Worm (Caenorhabditis elegans) whole organism, L2 larva: ENCODE data around the gene med-2.

Experiments
- F13H6.1 ChIP-seq: sonication (generic microtip); optimal IDR thresholded peaks from 2 replicates; lab custom pipeline; 2016; ENCODE audit warnings: missing genetic modification characterization, missing compliant biosample characterization
- R02D3.7 ChIP-seq: fragments of 150-350 bp; optimal IDR thresholded peaks from 2 replicates; lab custom pipeline; 2014; ENCODE audit warnings: missing biosample characterization, missing genetic modification characterization
- Y55F3AM.14 ChIP-seq: fragments of 200-800 bp; sonication (Bioruptor generic); optimal IDR thresholded peaks from 2 replicates; lab custom pipeline; 2018; ENCODE audit warnings: mild to moderate bottlenecking, missing genetic modification characterization, missing compliant biosample characterization
- ZK546.5 ChIP-seq: sonication (generic microtip); optimal IDR thresholded peaks from 2 replicates; lab custom pipeline; 2017; ENCODE audit warnings: missing biosample characterization, missing genetic modification characterization
- aly-2 ChIP-seq: fragments of 150-350 bp; optimal IDR thresholded peaks from 2 replicates; lab custom pipeline; 2014; ENCODE audit warnings: missing biosample characterization, missing genetic modification characterization
- blmp-1 ChIP-seq: sonication (generic microtip); optimal IDR thresholded peaks from 2 replicates; lab custom pipeline; 2017; ENCODE audit warnings: missing genetic modification characterization, mild to moderate bottlenecking, missing compliant biosample characterization, antibody characterized with exemption, moderate library complexity; ENCODE audit not compliant: insufficient read depth
- ceh-16 ChIP-seq: fragments of 150-350 bp; optimal IDR thresholded peaks from 2 replicates; lab custom pipeline; 2014; ENCODE audit warnings: missing biosample characterization, missing genetic modification characterization
- ceh-82 ChIP-seq: fragments of 150-350 bp; optimal IDR thresholded peaks from 2 replicates; lab custom pipeline; 2014; ENCODE audit warnings: missing biosample characterization, missing genetic modification characterization
- crh-2 ChIP-seq: sonication (generic microtip); optimal IDR thresholded peaks from 2 replicates; lab custom pipeline; 2017; ENCODE audit warnings: missing biosample characterization, missing genetic modification characterization
- dmd-4 ChIP-seq: sonication (generic microtip); optimal IDR thresholded peaks from 2 replicates; lab custom pipeline; 2017; ENCODE audit warnings: missing biosample characterization, missing genetic modification characterization
- egl-27 ChIP-seq: sonication (generic microtip); optimal IDR thresholded peaks from 3 replicates; lab custom pipeline; 2017; ENCODE audit warnings: missing biosample characterization, missing genetic modification reagents, missing genetic modification characterization
- elt-1 ChIP-seq: fragments of 150-350 bp; optimal IDR thresholded peaks from 2 replicates; lab custom pipeline; 2014; ENCODE audit warnings: missing biosample characterization, missing genetic modification characterization
- fos-1 ChIP-seq: fragments of 150-350 bp; optimal IDR thresholded peaks from 2 replicates; lab custom pipeline; 2014; ENCODE audit warnings: missing biosample characterization, missing genetic modification characterization
- lin-11 ChIP-seq: fragments of 150-350 bp; sonication (generic microtip); optimal IDR thresholded peaks from 2 replicates; lab custom pipeline; 2014; ENCODE audit warnings: missing biosample characterization, missing genetic modification characterization, inconsistent platforms, mixed read lengths
- lin-13 ChIP-seq: fragments of 150-350 bp; optimal IDR thresholded peaks from 2 replicates; lab custom pipeline; 2014; ENCODE audit warnings: missing biosample characterization, missing genetic modification reagents, missing genetic modification characterization
- lin-39 ChIP-seq: fragments of 150-350 bp; optimal IDR thresholded peaks from 2 replicates; lab custom pipeline; 2014; ENCODE audit warnings: missing biosample characterization, missing genetic modification reagents, missing genetic modification characterization
- lsy-2 ChIP-seq, 2 experiments: fragments of 150-350 bp in 1 of 2; sonication (generic microtip) in 1 of 2; optimal IDR thresholded peaks; 2 replicates each; lab custom pipeline; 2014 to 2017; ENCODE audit warnings: missing biosample characterization in 2 of 2, missing genetic modification characterization in 2 of 2
- mab-5 ChIP-seq: fragments of 150-350 bp; optimal IDR thresholded peaks from 2 replicates; lab custom pipeline; 2014; ENCODE audit warnings: missing biosample characterization, missing genetic modification characterization
- mbf-1 ChIP-seq: sonication (generic microtip); optimal IDR thresholded peaks from 2 replicates; lab custom pipeline; 2017; ENCODE audit warnings: missing biosample characterization, missing genetic modification characterization
- mdl-1 ChIP-seq, 2 experiments: fragments of 150-350 bp in 1 of 2; sonication (generic microtip) in 1 of 2; optimal IDR thresholded peaks; 2 replicates each; lab custom pipeline; 2017; ENCODE audit warnings: missing biosample characterization in 2 of 2, missing genetic modification characterization in 2 of 2
- nhr-23 ChIP-seq: fragments of 150-350 bp; optimal IDR thresholded peaks from 2 replicates; lab custom pipeline; 2014; ENCODE audit warnings: missing biosample characterization, missing genetic modification reagents, missing genetic modification characterization
- nhr-6 ChIP-seq: fragments of 150-350 bp; optimal IDR thresholded peaks from 2 replicates; lab custom pipeline; 2014; ENCODE audit warnings: missing biosample characterization, missing genetic modification characterization
- nhr-77 ChIP-seq: fragments of 150-350 bp; optimal IDR thresholded peaks from 2 replicates; lab custom pipeline; 2014; ENCODE audit warnings: missing biosample characterization, missing genetic modification characterization
- sem-4 ChIP-seq: fragments of 150-350 bp; optimal IDR thresholded peaks from 2 replicates; lab custom pipeline; 2014; ENCODE audit warnings: missing biosample characterization, missing genetic modification reagents, missing genetic modification characterization
- skn-1 ChIP-seq: sonication (generic microtip); optimal IDR thresholded peaks from 2 replicates; lab custom pipeline; 2017; ENCODE audit warnings: missing biosample characterization, missing genetic modification characterization
- sma-3 ChIP-seq: sonication (generic microtip); optimal IDR thresholded peaks from 2 replicates; lab custom pipeline; 2016; ENCODE audit warnings: missing genetic modification reagents, missing genetic modification characterization, missing compliant biosample characterization
- sma-9 ChIP-seq, 2 experiments: fragments of 150-350 bp in 1 of 2; sonication (generic microtip) in 1 of 2; optimal IDR thresholded peaks; 2 replicates each; lab custom pipeline; 2014 to 2016; ENCODE audit warnings: missing genetic modification characterization in 2 of 2, mild to moderate bottlenecking in 1 of 2, missing biosample characterization in 1 of 2, missing compliant biosample characterization in 1 of 2, missing genetic modification reagents in 1 of 2, moderate library complexity in 1 of 2
- snpc-4 ChIP-seq: fragments of 150-350 bp; optimal IDR thresholded peaks from 2 replicates; lab custom pipeline; 2014; ENCODE audit warnings: missing biosample characterization, missing genetic modification characterization
- unc-39 ChIP-seq: fragments of 150-350 bp; optimal IDR thresholded peaks from 2 replicates; lab custom pipeline; 2014; ENCODE audit warnings: missing biosample characterization, missing genetic modification characterization
- unc-55 ChIP-seq: fragments of 150-350 bp; sonication (generic microtip); optimal IDR thresholded peaks from 3 replicates; lab custom pipeline; 2014; ENCODE audit warnings: missing biosample characterization, missing genetic modification reagents, missing genetic modification characterization
- unc-62 ChIP-seq: fragments of 150-350 bp; optimal IDR thresholded peaks from 2 replicates; lab custom pipeline; 2014; ENCODE audit warnings: missing biosample characterization, missing genetic modification reagents, missing genetic modification characterization
- zag-1 ChIP-seq: fragments of 150-350 bp; optimal IDR thresholded peaks from 2 replicates; lab custom pipeline; 2014; ENCODE audit warnings: missing biosample characterization, missing genetic modification characterization
- ztf-1 ChIP-seq: fragments of 200-800 bp; sonication (Bioruptor generic); conservative IDR thresholded peaks from 2 replicates; pipeline ENCODE4 v1.3.6; 2022; ENCODE audit warnings: missing genetic modification characterization, missing compliant biosample characterization
- ztf-11 ChIP-seq: sonication (generic microtip); optimal IDR thresholded peaks from 2 replicates; lab custom pipeline; 2017; ENCODE audit warnings: missing biosample characterization, missing genetic modification characterization

Gene med-2

ce11 chrIII:6884203-6884602 is at the start of gene med-2:
Gene med-2, plus strand, starts transcription at chrIII:6884503.
- TF ChIP-seq ztf-11 (no peak), sem-4 (tag; lab: Kevin White, UChicago) (no peak), unc-39 (tag; lab: Kevin White, UChicago) (no peak), ceh-82 (tag; lab: Kevin White, UChicago) (no peak), elt-1 (no peak), F13H6.1 (tag; lab: Kevin White, UChicago) (no peak), egl-27 (no peak), aly-2 (no peak), lin-39 (no peak), sma-3 (GFP tag; lab: Kevin White, UChicago) (no peak), nhr-77 (tag; lab: Kevin White, UChicago) (no peak), blmp-1 (tag; lab: Kevin White, UChicago) (no peak), skn-1 (no peak), nhr-6 (no peak), lin-13 (no peak), zag-1 (tag; lab: Kevin White, UChicago) (no peak), ZK546.5 (tag; lab: Kevin White, UChicago) (no peak), mdl-1 (tag; optimal IDR thresholded peaks at IDR 0.05; lab: Kevin White, UChicago) (no peak)

DNA sequence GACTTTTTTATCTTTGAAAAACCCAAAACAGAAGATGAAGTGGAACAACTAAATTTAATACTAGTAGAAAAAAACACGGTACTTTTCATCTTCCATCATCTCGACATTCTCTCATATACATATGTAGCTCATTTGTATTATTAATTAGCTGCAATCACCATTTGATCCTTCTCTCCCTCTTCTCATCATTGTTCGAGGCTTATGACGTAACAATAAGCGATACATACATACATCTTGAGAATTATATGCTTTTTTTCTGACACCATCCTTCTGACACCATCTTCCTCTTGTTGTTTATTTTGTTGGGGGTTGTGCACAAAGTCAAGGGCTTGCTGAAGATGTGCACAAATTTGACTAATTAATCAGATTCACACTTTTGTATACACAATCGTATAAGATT is 47.0 kb upstream of the med-2 start:
- TF ChIP-seq skn-1 (no peak), mdl-1 (tag; optimal IDR thresholded peaks at IDR 0.05; lab: Kevin White, UChicago) (no peak), elt-1 (no peak), Y55F3AM.14 (no peak), sma-9 (GFP tag; optimal IDR thresholded peaks at IDR 0.05; lab: Kevin White, UChicago) (no peak), sma-9 (tag; optimal IDR thresholded peaks at IDR 0.05; lab: Kevin White, UChicago) (no peak), lsy-2 (tag; optimal IDR thresholded peaks at IDR 0.05; lab: Kevin White, UChicago) (no peak)

DNA sequence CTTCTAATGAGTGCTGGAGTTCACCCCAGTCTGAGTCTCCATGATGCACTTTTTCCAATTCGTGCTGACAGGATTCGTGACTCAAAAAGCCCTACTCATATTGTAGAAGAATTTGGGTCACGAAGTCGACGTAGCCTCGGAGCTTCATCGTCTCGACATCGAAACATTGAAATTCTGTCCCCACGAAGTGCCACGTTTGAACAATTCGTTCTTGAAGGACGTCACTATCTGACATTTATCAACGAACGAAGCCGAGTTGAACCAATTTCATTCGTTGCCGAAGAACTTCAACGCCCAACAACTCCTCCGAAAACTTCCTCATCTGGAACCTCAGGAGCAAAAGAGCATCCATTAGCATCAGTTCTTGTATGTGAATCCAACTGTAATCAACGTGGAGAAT is 45.2 kb upstream of the med-2 start:
- TF ChIP-seq blmp-1 (tag; lab: Kevin White, UChicago) (no peak), dmd-4 (tag; lab: Kevin White, UChicago) (no peak), nhr-23 (tag; lab: Kevin White, UChicago) (no peak), unc-39 (tag; lab: Kevin White, UChicago) (no peak), snpc-4 (tag; lab: Kevin White, UChicago) (no peak), F13H6.1 (tag; lab: Kevin White, UChicago) (no peak)
- TF ChIP-seq, all 48 proteins: peak for 0

DNA sequence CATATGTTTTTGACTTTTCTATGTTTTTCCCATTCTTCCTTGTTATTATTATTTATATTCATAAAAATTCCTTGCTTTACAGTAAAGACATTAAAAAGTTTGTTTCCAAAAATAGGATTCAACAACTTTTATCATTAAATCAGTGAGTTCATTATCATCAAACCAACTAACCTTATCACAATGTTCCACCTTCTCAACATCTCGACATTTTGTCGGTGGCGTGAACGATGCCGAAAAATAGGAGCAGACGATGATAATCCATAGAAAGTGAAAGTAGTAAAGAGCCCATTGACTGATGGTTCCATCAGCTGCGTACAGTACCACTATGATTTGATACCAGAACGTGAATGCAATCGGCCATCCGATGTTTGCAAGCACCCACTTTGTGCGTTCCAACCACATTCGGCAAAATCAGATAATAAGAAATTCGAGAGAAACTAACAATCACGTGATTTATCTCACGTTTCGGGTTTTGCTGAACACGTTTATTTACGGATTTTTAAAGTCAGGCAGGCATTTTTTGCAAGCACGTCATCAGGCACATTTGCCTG is 35.6 kb upstream of the med-2 start, which contains the start of gene dhhc-5:
Gene dhhc-5 (minus strand): TSS at position 406 of the 551 bp plus-strand sequence.
- peak; percentile 21 for TF ChIP-seq fos-1
- no peak for TF ChIP-seq lin-11 (tag; lab: Kevin White, UChicago)
- peak; percentile 50 for TF ChIP-seq sma-9 (GFP tag; optimal IDR thresholded peaks at IDR 0.05; lab: Kevin White, UChicago)
- no peak for TF ChIP-seq sma-9 (tag; optimal IDR thresholded peaks at IDR 0.05; lab: Kevin White, UChicago)
- no peak for TF ChIP-seq nhr-6

- TF ChIP-seq R02D3.7 (tag; lab: Kevin White, UChicago) (no peak), F13H6.1 (tag; lab: Kevin White, UChicago) (peak; percentile 36), crh-2 (tag; lab: Kevin White, UChicago) (peak; percentile 54), ceh-16 (no peak), sma-9 (GFP tag; optimal IDR thresholded peaks at IDR 0.05; lab: Kevin White, UChicago) (peak; percentile 85), sma-9 (tag; optimal IDR thresholded peaks at IDR 0.05; lab: Kevin White, UChicago) (no peak), nhr-6 (no peak), unc-62 (GFP tag; lab: Kevin White, UChicago) (no peak), fos-1 (peak; percentile 83), sma-3 (GFP tag; lab: Kevin White, UChicago) (no peak)
Observed at ce11 chrIII:6850255-6850654, 34.0 kb upstream of the med-2 start, which contains the start of gene srv-1. Gene srv-1, plus strand, starts transcription at chrIII:6850385.

ce11 chrIII:6856709-6857108 is 27.6 kb upstream of the med-2 start, which contains the start of gene zak-1:
Gene zak-1, minus strand, starts transcription at chrIII:6856809.
- TF ChIP-seq ceh-16, result no peak
- TF ChIP-seq ztf-1 (GFP tag; lab: Robert Waterston, UW), result no peak
- TF ChIP-seq mab-5 (tag; lab: Kevin White, UChicago), result no peak
- no peak for TF ChIP-seq mbf-1 (tag; lab: Kevin White, UChicago)
- TF ChIP-seq blmp-1 (tag; lab: Kevin White, UChicago), result no peak
- TF ChIP-seq unc-55 (GFP tag; lab: Kevin White, UChicago), result no peak
- TF ChIP-seq elt-1, result no peak
- no peak for TF ChIP-seq lsy-2 (tag; optimal IDR thresholded peaks at IDR 0.05; lab: Kevin White, UChicago)
